Worm (Caenorhabditis elegans) whole organism, L2 larva: ENCODE measurements around the gene prmt-4.

Source experiments
- R02D3.7 ChIP-seq: fragments of 150-350 bp; optimal IDR thresholded peaks from 2 replicates; lab custom pipeline; 2014; ENCODE audit warnings: missing biosample characterization, missing genetic modification characterization
- mab-5 ChIP-seq: fragments of 150-350 bp; optimal IDR thresholded peaks from 2 replicates; lab custom pipeline; 2014; ENCODE audit warnings: missing biosample characterization, missing genetic modification characterization
- mbf-1 ChIP-seq: sonication (generic microtip); optimal IDR thresholded peaks from 2 replicates; lab custom pipeline; 2017; ENCODE audit warnings: missing biosample characterization, missing genetic modification characterization
- mdl-1 ChIP-seq, 2 experiments: fragments of 150-350 bp in 1 of 2; sonication (generic microtip) in 1 of 2; optimal IDR thresholded peaks; 2 replicates each; lab custom pipeline; 2017; ENCODE audit warnings: missing biosample characterization in 2 of 2, missing genetic modification characterization in 2 of 2
- nhr-10 ChIP-seq: sonication (generic microtip); optimal IDR thresholded peaks from 2 replicates; lab custom pipeline; 2017; ENCODE audit warnings: missing biosample characterization, missing genetic modification characterization
- nhr-11 ChIP-seq: fragments of 150-350 bp; optimal IDR thresholded peaks from 2 replicates; lab custom pipeline; 2014; ENCODE audit warnings: missing biosample characterization, missing genetic modification characterization
- nhr-12 ChIP-seq: fragments of 150-350 bp; optimal IDR thresholded peaks from 2 replicates; lab custom pipeline; 2014; ENCODE audit warnings: missing biosample characterization, missing genetic modification characterization
- snpc-4 ChIP-seq: fragments of 150-350 bp; optimal IDR thresholded peaks from 2 replicates; lab custom pipeline; 2014; ENCODE audit warnings: missing biosample characterization, missing genetic modification characterization

DNA sequence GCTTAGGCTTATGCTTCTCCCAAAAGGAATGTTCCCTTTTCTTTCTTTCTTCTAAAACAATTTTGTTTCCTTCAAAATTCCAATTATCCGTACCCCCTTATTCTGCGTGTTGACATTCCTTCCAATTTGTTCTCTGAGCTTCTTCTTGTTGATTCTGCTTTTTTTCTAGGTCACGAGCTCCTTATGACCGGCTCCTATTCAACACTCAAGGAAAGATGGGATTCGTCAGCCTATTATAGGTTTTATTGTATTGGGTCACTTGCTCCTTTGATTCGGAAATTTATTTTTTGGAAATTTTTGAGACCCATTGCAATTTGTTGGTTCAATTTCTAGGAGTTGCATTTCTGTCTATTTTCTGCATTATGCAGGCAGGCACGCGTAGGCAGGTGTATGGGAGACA lies 35.7 kb upstream of the prmt-4 start:
- no peak for TF ChIP-seq mbf-1 (tag; lab: Kevin White, UChicago)
- TF ChIP-seq snpc-4 (tag; lab: Kevin White, UChicago): no peak
- no peak for TF ChIP-seq mab-5 (tag; lab: Kevin White, UChicago)
- no peak for TF ChIP-seq R02D3.7 (tag; lab: Kevin White, UChicago)
- TF ChIP-seq mdl-1 (tag; optimal IDR thresholded peaks at IDR 0.05; lab: Kevin White, UChicago): no peak
- TF ChIP-seq nhr-12 (tag; lab: Kevin White, UChicago): no peak
- no peak for TF ChIP-seq nhr-11 (tag; lab: Kevin White, UChicago)
- TF ChIP-seq nhr-10 (tag; lab: Kevin White, UChicago): no peak
